Worm (Caenorhabditis elegans) whole organism, L4 larva: Measurements from ENCODE around the gene Y116A8A.7.

Source experiments
- R02D3.7 ChIP-seq: fragments of 150-350 bp; sonication (generic microtip); optimal IDR thresholded peaks from 3 replicates; lab custom pipeline; 2014; ENCODE audit warnings: missing biosample characterization, missing genetic modification characterization
- T26A8.4 ChIP-seq: fragments of 200-800 bp; sonication (Bioruptor generic); IDR thresholded peaks from 2 replicates; pipeline ENCODE4 v1.3.6; 2022; ENCODE audit warnings: missing genetic modification characterization, missing compliant biosample characterization
- ama-1 ChIP-seq: fragments of 150-350 bp; optimal IDR thresholded peaks from 2 replicates; lab custom pipeline; 2014; ENCODE audit warnings: inconsistent platforms, mixed read lengths
- attf-4 ChIP-seq: sonication (generic microtip); optimal IDR thresholded peaks from 3 replicates; lab custom pipeline; 2017; ENCODE audit warnings: missing biosample characterization, missing genetic modification characterization
- ceh-82 ChIP-seq: sonication (generic microtip); optimal IDR thresholded peaks from 2 replicates; lab custom pipeline; 2017; ENCODE audit warnings: missing biosample characterization, missing genetic modification characterization
- fos-1 ChIP-seq: fragments of 150-350 bp; optimal IDR thresholded peaks from 2 replicates; lab custom pipeline; 2014; ENCODE audit warnings: missing biosample characterization, missing genetic modification characterization
- nhr-25 ChIP-seq: sonication (generic microtip); optimal IDR thresholded peaks from 2 replicates; lab custom pipeline; 2017; ENCODE audit warnings: missing genetic modification characterization, mild to moderate bottlenecking, missing compliant biosample characterization, antibody characterized with exemption, moderate library complexity, borderline replicate concordance; ENCODE audit not compliant: insufficient read depth
- nhr-77 ChIP-seq: fragments of 150-350 bp; optimal IDR thresholded peaks from 2 replicates; lab custom pipeline; 2014; ENCODE audit warnings: missing biosample characterization, missing genetic modification characterization
- pha-4 ChIP-seq, 2 experiments: fragments of 150-350 bp in 1 of 2; fragments of 200-800 bp in 1 of 2; sonication (Bioruptor generic) in 1 of 2; IDR thresholded peaks in 1 of 2; optimal IDR thresholded peaks in 1 of 2; 2 replicates each; pipeline versions ENCODE4 v1.3.6 to Lab custom; 2014 to 2022; ENCODE audit warnings: missing genetic modification characterization in 2 of 2, missing genetic modification reagents in 2 of 2, missing biosample characterization in 1 of 2, missing compliant biosample characterization in 1 of 2
- set-16 ChIP-seq: fragments of 200-800 bp; sonication (Bioruptor generic); IDR thresholded peaks from 2 replicates; pipeline ENCODE4 v1.3.6; 2022; ENCODE audit warnings: missing genetic modification reagents, missing genetic modification characterization, missing compliant biosample characterization

ce11 chrIV:16860702-16861101 is 30.7 kb downstream of the Y116A8A.7 start:
- TF ChIP-seq nhr-77 (no peak), ceh-82 (tag; lab: Kevin White, UChicago) (no peak), nhr-25 (no peak), T26A8.4 (GFP tag; lab: Robert Waterston, UW) (no peak), R02D3.7 (tag; lab: Kevin White, UChicago) (no peak), set-16 (peak; percentile 63), ama-1 (lab: Kevin White, UChicago) (no peak), pha-4 (GFP tag; IDR thresholded peaks at IDR 0.05; lab: Robert Waterston, UW) (no peak), pha-4 (tag; optimal IDR thresholded peaks at IDR 0.05; lab: Kevin White, UChicago) (no peak), fos-1 (tag; lab: Kevin White, UChicago) (no peak), attf-4 (no peak)
